Fruit fly (Drosophila melanogaster): ENCODE measurements around the gene Unc-115b.
A peak's percentile ranks its signal among the peaks of the same experiment; 100 is the strongest.

Gene Unc-115b

DNA sequence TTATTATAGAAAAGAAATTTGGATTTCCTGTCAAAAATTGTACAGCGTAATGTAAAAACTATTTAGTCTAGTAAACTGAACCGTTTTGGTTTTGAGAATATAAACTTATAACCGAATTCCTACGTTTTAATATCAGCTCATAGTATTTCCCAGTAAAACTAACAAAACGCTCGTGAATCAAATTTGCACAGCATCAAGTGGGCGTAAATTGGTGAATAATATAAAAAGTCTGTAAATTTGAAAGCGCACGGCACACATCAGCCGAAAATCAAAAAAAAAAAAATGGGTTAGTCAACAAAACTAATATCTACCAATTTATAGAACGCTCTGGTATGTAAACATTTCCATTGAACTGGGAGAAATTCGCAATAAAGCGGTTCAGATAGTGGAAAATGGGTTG, 54.7 kb downstream of the Unc-115b start, which contains the start of gene Dh44:
Gene Dh44, plus strand, starts transcription at position 301 of the 400 bp plus-strand sequence.
- TF ChIP-seq CG8632 (GFP tag; optimal IDR thresholded peaks at IDR 0.05) (no peak), achi (GFP tag; optimal IDR thresholded peaks at IDR 0.05) (no peak), CG8319 (GFP tag; optimal IDR thresholded peaks at IDR 0.05) (no peak), dac (GFP tag; optimal IDR thresholded peaks at IDR 0.05) (no peak), fkh (GFP tag; optimal IDR thresholded peaks at IDR 0.05) (no peak)

DNA sequence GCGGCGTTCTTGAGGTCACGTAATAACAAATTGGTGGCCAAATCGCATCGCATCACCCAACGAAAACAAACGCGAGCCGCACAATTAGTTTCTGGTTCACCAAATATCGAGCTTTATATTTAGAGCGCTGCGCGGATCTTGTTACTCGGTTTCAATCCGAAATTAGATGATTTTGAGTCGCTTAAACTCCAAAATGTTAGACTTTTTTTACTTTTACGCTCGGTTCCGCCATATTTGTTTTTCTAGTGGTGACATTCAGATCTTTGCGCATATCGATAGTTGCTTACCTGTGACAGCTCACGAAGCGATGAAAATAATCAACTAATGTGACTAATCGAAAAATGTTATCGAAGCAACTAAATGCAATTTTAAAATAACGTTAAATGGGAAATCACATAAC, 55.2 kb downstream of the Unc-115b start, which contains the start of gene Scm:
Gene Scm, minus strand, starts transcription at position 251 of the 400 bp plus-strand sequence.
- TF ChIP-seq CG31627 (GFP tag; optimal IDR thresholded peaks at IDR 0.05), result no peak
- TF ChIP-seq CG1621 (tag; optimal IDR thresholded peaks at IDR 0.05), result no peak
- TF ChIP-seq CG6792 (GFP tag; optimal IDR thresholded peaks at IDR 0.05), result no peak
- TF ChIP-seq lz (GFP tag; optimal IDR thresholded peaks at IDR 0.05), result no peak
- no peak for TF ChIP-seq topi (GFP tag; optimal IDR thresholded peaks at IDR 0.05)
- no peak for TF ChIP-seq svp (GFP tag)
- no peak for TF ChIP-seq Ets96B (tag; optimal IDR thresholded peaks at IDR 0.05)
- TF ChIP-seq CG6808 (GFP tag; optimal IDR thresholded peaks at IDR 0.05), result no peak
- TF ChIP-seq ss (GFP tag; optimal IDR thresholded peaks at IDR 0.05), result no peak
- TF ChIP-seq Met (GFP tag; optimal IDR thresholded peaks at IDR 0.05), result no peak
- peak; percentile 70 for TF ChIP-seq vri (GFP tag; optimal IDR thresholded peaks at IDR 0.05)
- TF ChIP-seq achi (GFP tag; optimal IDR thresholded peaks at IDR 0.05), result peak; percentile 65
- TF ChIP-seq OdsH (GFP tag; optimal IDR thresholded peaks at IDR 0.05), result no peak
- TF ChIP-seq Sox15 (GFP tag; optimal IDR thresholded peaks at IDR 0.05), result no peak
- peak; percentile 79 for TF ChIP-seq fkh (GFP tag; optimal IDR thresholded peaks at IDR 0.05)
- TF ChIP-seq CG15336 (GFP tag; IDR thresholded peaks at IDR 0.05), result no peak
- no peak for TF ChIP-seq eg (GFP tag; IDR thresholded peaks at IDR 0.05)
- TF ChIP-seq CG6854 (GFP tag; optimal IDR thresholded peaks at IDR 0.05), result no peak
- no peak for TF ChIP-seq Sox14 (GFP tag; optimal IDR thresholded peaks at IDR 0.05)
- no peak for TF ChIP-seq CG32006 (GFP tag; optimal IDR thresholded peaks at IDR 0.05)
- no peak for TF ChIP-seq CG4318 (GFP tag; optimal IDR thresholded peaks at IDR 0.05)
- no peak for TF ChIP-seq pdm3 (GFP tag; optimal IDR thresholded peaks at IDR 0.05)
- TF ChIP-seq Eip75B (GFP tag; optimal IDR thresholded peaks at IDR 0.05), result no peak
- no peak for TF ChIP-seq CG8119 (GFP tag; IDR thresholded peaks at IDR 0.05)
- no peak for TF ChIP-seq CG8632 (GFP tag; optimal IDR thresholded peaks at IDR 0.05)
- no peak for TF ChIP-seq Lpt (GFP tag; optimal IDR thresholded peaks at IDR 0.05)
- TF ChIP-seq esn (GFP tag; optimal IDR thresholded peaks at IDR 0.05), result peak; percentile 15
- TF ChIP-seq dac (GFP tag; optimal IDR thresholded peaks at IDR 0.05), result no peak

Measured in whole organism, prepupa.